Worm (Caenorhabditis elegans) whole organism, L4/young adult: ENCODE results near the gene C50E3.6.

ENCODE experiments used
- W03F9.2 ChIP-seq: fragments of 150-350 bp; optimal IDR thresholded peaks from 2 replicates; lab custom pipeline; 2014; ENCODE audit warnings: missing biosample characterization, missing genetic modification characterization
- him-1 ChIP-seq: sonication (generic microtip); optimal IDR thresholded peaks from 2 replicates; lab custom pipeline; 2016; ENCODE audit warnings: missing genotype, missing genetic modification reagents, missing genetic modification characterization, missing compliant biosample characterization

ce11 chrV:7598269-7598668, 7.9 kb upstream of the C50E3.6 start, which contains the start of gene C50E3.7:
- TF ChIP-seq him-1 (tag; lab: Kevin White, UChicago) = no peak
- TF ChIP-seq W03F9.2 (tag; lab: Kevin White, UChicago) = no peak
